Worm (Caenorhabditis elegans) whole organism, L2 larva: Measurements from ENCODE around the gene W05H9.2.

Source experiments
- ZK546.5 ChIP-seq: sonication (generic microtip); optimal IDR thresholded peaks from 2 replicates; lab custom pipeline; 2017; ENCODE audit warnings: missing biosample characterization, missing genetic modification characterization
- egl-27 ChIP-seq: sonication (generic microtip); optimal IDR thresholded peaks from 3 replicates; lab custom pipeline; 2017; ENCODE audit warnings: missing biosample characterization, missing genetic modification reagents, missing genetic modification characterization
- fos-1 ChIP-seq: fragments of 150-350 bp; optimal IDR thresholded peaks from 2 replicates; lab custom pipeline; 2014; ENCODE audit warnings: missing biosample characterization, missing genetic modification characterization
- lsy-2 ChIP-seq, 2 experiments: fragments of 150-350 bp in 1 of 2; sonication (generic microtip) in 1 of 2; optimal IDR thresholded peaks; 2 replicates each; lab custom pipeline; 2014 to 2017; ENCODE audit warnings: missing biosample characterization in 2 of 2, missing genetic modification characterization in 2 of 2
- mbf-1 ChIP-seq: sonication (generic microtip); optimal IDR thresholded peaks from 2 replicates; lab custom pipeline; 2017; ENCODE audit warnings: missing biosample characterization, missing genetic modification characterization
- snpc-4 ChIP-seq: fragments of 150-350 bp; optimal IDR thresholded peaks from 2 replicates; lab custom pipeline; 2014; ENCODE audit warnings: missing biosample characterization, missing genetic modification characterization
- unc-55 ChIP-seq: fragments of 150-350 bp; sonication (generic microtip); optimal IDR thresholded peaks from 3 replicates; lab custom pipeline; 2014; ENCODE audit warnings: missing biosample characterization, missing genetic modification reagents, missing genetic modification characterization
- unc-62 ChIP-seq: fragments of 150-350 bp; optimal IDR thresholded peaks from 2 replicates; lab custom pipeline; 2014; ENCODE audit warnings: missing biosample characterization, missing genetic modification reagents, missing genetic modification characterization

- TF ChIP-seq unc-62 (GFP tag; lab: Kevin White, UChicago) = no peak
- peak; percentile 13 for TF ChIP-seq unc-55 (GFP tag; lab: Kevin White, UChicago)
- no peak for TF ChIP-seq snpc-4 (tag; lab: Kevin White, UChicago)
- no peak for TF ChIP-seq lsy-2 (tag; optimal IDR thresholded peaks at IDR 0.05; lab: Kevin White, UChicago)
- peak; percentile 30 for TF ChIP-seq fos-1 (tag; lab: Kevin White, UChicago)
- TF ChIP-seq egl-27 (tag; lab: Kevin White, UChicago) = no peak
- TF ChIP-seq mbf-1 (tag; lab: Kevin White, UChicago) = no peak
- no peak for TF ChIP-seq ZK546.5 (tag; lab: Kevin White, UChicago)
Measured at ce11 chrX:6248778-6249658, 17.8 kb upstream of the W05H9.2 start.
